Worm (Caenorhabditis elegans): Measurements from ENCODE around the gene srg-55.

ce11 chrV:14943774-14944173 lies 15.6 kb upstream of the srg-55 start:
- TF ChIP-seq elt-1 (tag; optimal IDR thresholded peaks at IDR 0.05; ENCODE audit: borderline replicate concordance, insufficient read depth) (no peak), blmp-1 (tag; optimal IDR thresholded peaks at IDR 0.05) (no peak), snpc-4 (tag; optimal IDR thresholded peaks at IDR 0.05) (no peak), mab-5 (tag; optimal IDR thresholded peaks at IDR 0.05) (no peak), unc-62 (GFP tag; optimal IDR thresholded peaks at IDR 0.05) (no peak), pha-4 (tag; optimal IDR thresholded peaks at IDR 0.05) (no peak)

Data from whole organism, mixed stage, embryonic.